Fruit fly (Drosophila melanogaster): ENCODE results near the gene CG32365.

DNA sequence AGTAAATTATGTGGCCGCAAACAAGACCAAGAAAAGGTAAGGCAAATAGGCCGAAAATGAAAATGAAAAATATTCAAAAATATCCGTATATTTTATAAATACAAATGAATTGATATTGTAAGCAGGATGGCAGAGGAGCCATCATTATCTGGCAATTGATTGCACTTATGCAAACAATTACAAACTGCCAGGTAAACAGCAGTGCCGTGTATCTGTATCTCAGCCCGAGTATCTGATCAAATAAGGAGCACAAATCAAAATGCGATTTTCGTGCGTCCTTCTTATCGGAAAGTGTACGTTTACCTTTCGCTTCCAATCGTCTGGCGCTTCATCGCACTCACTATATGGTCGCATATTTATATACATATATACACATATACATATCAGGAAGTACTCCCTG lies 74.2 kb downstream of the CG32365 start:
- no peak for TF ChIP-seq bowl (GFP tag; IDR thresholded peaks at IDR 0.05)
- no peak for TF ChIP-seq repo (GFP tag; optimal IDR thresholded peaks at IDR 0.05)
- TF ChIP-seq CG11695 (GFP tag; IDR thresholded peaks at IDR 0.05), result no peak
- TF ChIP-seq tna (GFP tag; IDR thresholded peaks at IDR 0.05; ENCODE audit: partially characterized antibody), result no peak

All from whole organism, embryonic.